Fruit fly (Drosophila melanogaster) whole organism, pupa: Measurements from ENCODE around the gene CG3534.

Experiments used
- CG10348 ChIP-seq: fragments of 200-800 bp; sonication (Bioruptor generic); IDR thresholded peaks from 2 replicates; pipeline ENCODE4 v1.3.6; 2022; ENCODE audit warnings: missing biosample characterization, missing genetic modification characterization
- CG12605 ChIP-seq: fragments of 200-800 bp; sonication (Bioruptor generic); IDR thresholded peaks from 2 replicates; pipeline ENCODE4 v1.3.6; 2022; ENCODE audit warnings: missing biosample characterization, missing genetic modification characterization
- CG14655 ChIP-seq: fragments of 200-800 bp; sonication (Bioruptor generic); optimal IDR thresholded peaks from 3 replicates; lab custom pipeline; 2017; ENCODE audit warnings: mild to moderate bottlenecking, missing biosample characterization, missing genetic modification reagents, missing genetic modification characterization
- CG17806 ChIP-seq: fragments of 200-800 bp; sonication (Bioruptor generic); optimal IDR thresholded peaks from 2 replicates; lab custom pipeline; 2018; ENCODE audit warnings: missing biosample characterization, mild to moderate bottlenecking, missing genetic modification characterization, moderate library complexity
- CG34367 ChIP-seq: fragments of 200-800 bp; sonication (Bioruptor generic); optimal IDR thresholded peaks from 2 replicates; lab custom pipeline; 2018; ENCODE audit warnings: missing biosample characterization, mild to moderate bottlenecking, missing genetic modification characterization
- CG8159 ChIP-seq: fragments of 200-800 bp; sonication (Bioruptor generic); optimal IDR thresholded peaks from 3 replicates; lab custom pipeline; 2018; ENCODE audit warnings: missing biosample characterization, mild to moderate bottlenecking, missing genetic modification characterization, moderate library complexity
- EcR ChIP-seq: fragments of 200-800 bp; sonication (Bioruptor generic); optimal IDR thresholded peaks from 3 replicates; lab custom pipeline; 2019; ENCODE audit warnings: missing biosample characterization, missing genetic modification characterization, mild to moderate bottlenecking, moderate library complexity, missing genetic modification reagents
- Pif1A ChIP-seq: fragments of 200-800 bp; sonication (Bioruptor generic); optimal IDR thresholded peaks from 3 replicates; lab custom pipeline; 2016; ENCODE audit warnings: missing biosample characterization, missing genetic modification characterization
- Snoo ChIP-seq: fragments of 200-800 bp; sonication (Bioruptor generic); optimal IDR thresholded peaks from 3 replicates; lab custom pipeline; 2017; ENCODE audit warnings: missing biosample characterization, mild to moderate bottlenecking, missing genetic modification characterization, inconsistent platforms
- fd96Ca ChIP-seq: fragments of 200-800 bp; sonication (Bioruptor generic); IDR thresholded peaks from 3 replicates; pipeline ENCODE4 v1.3.6; 2022; ENCODE audit warnings: missing biosample characterization, missing genetic modification characterization
- rn ChIP-seq: fragments of 200-800 bp; sonication (Bioruptor generic); IDR thresholded peaks from 2 replicates; pipeline ENCODE4 v1.3.6; 2022; ENCODE audit warnings: missing biosample characterization, missing genetic modification characterization

dm6 chr3R:16974904-16975303 lies 21.3 kb upstream of the CG3534 start, which contains the start of gene VhaM9.7-d:
- TF ChIP-seq rn (no peak), CG34367 (no peak), CG17806 (tag; lab: Kevin White, UChicago) (no peak), Pif1A (GFP tag; lab: Kevin White, UChicago) (no peak), EcR (GFP tag; lab: Kevin White, UChicago) (no peak), CG8159 (tag; lab: Kevin White, UChicago) (no peak), CG10348 (GFP tag; lab: Robert Waterston, UW) (no peak), CG14655 (GFP tag; lab: Kevin White, UChicago) (no peak), CG12605 (GFP tag; lab: Robert Waterston, UW) (no peak), Snoo (tag; lab: Kevin White, UChicago) (no peak), fd96Ca (GFP tag; lab: Robert Waterston, UW) (no peak)
